Fruit fly (Drosophila melanogaster) whole organism, embryonic: Measurements from ENCODE around the gene CG14655.

Source experiments
- Awh ChIP-seq: fragments of 200-800 bp; sonication (Bioruptor generic); IDR thresholded peaks from 2 replicates; pipeline ENCODE4, ENCODE4 v1.3.6; 2022; ENCODE audit warnings: missing biosample characterization, missing genetic modification characterization
- CG1024 ChIP-seq: fragments of 200-800 bp; sonication (Bioruptor generic); IDR thresholded peaks from 2 replicates; pipeline ENCODE4 v1.3.6; 2022; ENCODE audit warnings: missing biosample characterization, missing genetic modification characterization
- CG11247 ChIP-seq: fragments of 200-800 bp; sonication (Bioruptor generic); IDR thresholded peaks from 2 replicates; pipeline ENCODE4 v1.3.6; 2022; ENCODE audit warnings: missing biosample characterization, missing genetic modification characterization
- CG12236 ChIP-seq: fragments of 200-800 bp; sonication (Bioruptor generic); optimal IDR thresholded peaks from 2 replicates; lab custom pipeline; 2016; ENCODE audit warnings: missing biosample characterization, missing genetic modification characterization
- CG12942 ChIP-seq: fragments of 200-800 bp; sonication (Bioruptor generic); optimal IDR thresholded peaks from 3 replicates; lab custom pipeline; 2016; ENCODE audit warnings: missing biosample characterization, missing genetic modification characterization
- CG13775 ChIP-seq: fragments of 200-800 bp; sonication (Bioruptor generic); optimal IDR thresholded peaks from 3 replicates; lab custom pipeline; 2017; ENCODE audit warnings: missing biosample characterization, mild to moderate bottlenecking, missing genetic modification characterization
- CG15073 ChIP-seq: fragments of 200-800 bp; sonication (Bioruptor generic); optimal IDR thresholded peaks from 2 replicates; lab custom pipeline; 2016; ENCODE audit warnings: missing biosample characterization, missing genetic modification characterization
- CG15601 ChIP-seq: fragments of 200-800 bp; sonication (Bioruptor generic); optimal IDR thresholded peaks from 3 replicates; lab custom pipeline; 2019; ENCODE audit warnings: missing biosample characterization, mild to moderate bottlenecking, missing genetic modification characterization, moderate library complexity
- CG1792 ChIP-seq: fragments of 200-800 bp; sonication (Bioruptor generic); optimal IDR thresholded peaks from 2 replicates; lab custom pipeline; 2016; ENCODE audit warnings: missing biosample characterization, missing genetic modification characterization
- CG2202 ChIP-seq: fragments of 200-800 bp; sonication (Bioruptor generic); optimal IDR thresholded peaks from 2 replicates; lab custom pipeline; 2018; ENCODE audit warnings: missing biosample characterization, mild to moderate bottlenecking, missing genetic modification characterization
- CG30020 ChIP-seq: fragments of 200-800 bp; optimal IDR thresholded peaks from 2 replicates; lab custom pipeline; 2019; ENCODE audit warnings: missing biosample characterization, mild to moderate bottlenecking, missing genetic modification characterization, moderate library complexity
- CG3065 ChIP-seq: fragments of 200-800 bp; sonication (Bioruptor generic); optimal IDR thresholded peaks from 2 replicates; lab custom pipeline; 2016; ENCODE audit warnings: missing biosample characterization, missing genetic modification characterization
- CG32767 ChIP-seq: fragments of 200-800 bp; sonication (Bioruptor generic); IDR thresholded peaks from 2 replicates; pipeline ENCODE4 v1.3.6; 2022; ENCODE audit warnings: missing biosample characterization, missing genetic modification characterization
- CG43689 ChIP-seq: fragments of 200-800 bp; sonication (Bioruptor generic); IDR thresholded peaks from 2 replicates; pipeline ENCODE4 v1.3.6; 2022; ENCODE audit warnings: missing biosample characterization, missing genetic modification characterization
- CG4424 ChIP-seq: fragments of 200-800 bp; sonication (Bioruptor generic); optimal IDR thresholded peaks from 3 replicates; lab custom pipeline; 2016; ENCODE audit warnings: missing biosample characterization, missing genetic modification characterization
- CG4617 ChIP-seq: fragments of 200-800 bp; sonication (Bioruptor generic); optimal IDR thresholded peaks from 3 replicates; lab custom pipeline; 2016; ENCODE audit warnings: missing biosample characterization, missing genetic modification characterization, borderline replicate concordance
- CG6175 ChIP-seq: fragments of 200-800 bp; sonication (Bioruptor generic); IDR thresholded peaks from 3 replicates; pipeline ENCODE4 v1.3.6; 2022; ENCODE audit warnings: missing biosample characterization, missing genetic modification characterization
- CG8478 ChIP-seq: fragments of >200 bp; optimal IDR thresholded peaks from 2 replicates; lab custom pipeline; 2018
- CG9609 ChIP-seq: fragments of 200-800 bp; sonication (Bioruptor generic); optimal IDR thresholded peaks from 3 replicates; lab custom pipeline; 2016; ENCODE audit warnings: missing biosample characterization, missing genetic modification characterization
- CG9817 ChIP-seq: fragments of 200-800 bp; sonication (Bioruptor generic); optimal IDR thresholded peaks from 2 replicates; lab custom pipeline; 2018; ENCODE audit warnings: missing biosample characterization, mild to moderate bottlenecking, missing genetic modification characterization, moderate library complexity
- E2f2 ChIP-seq: fragments of 200-800 bp; sonication (Bioruptor generic); IDR thresholded peaks from 2 replicates; pipeline ENCODE4 v1.3.6; 2022; ENCODE audit warnings: missing biosample characterization, missing genetic modification characterization
- H2.0 ChIP-seq: fragments of 200-800 bp; sonication (Bioruptor generic); IDR thresholded peaks from 2 replicates; pipeline ENCODE4 v1.3.6; 2022; ENCODE audit warnings: missing biosample characterization, missing genetic modification characterization
- HHEX ChIP-seq: fragments of 200-800 bp; sonication (Bioruptor generic); optimal IDR thresholded peaks from 3 replicates; lab custom pipeline; 2017; ENCODE audit warnings: missing biosample characterization, mild to moderate bottlenecking, missing genetic modification characterization, missing genetic modification reagents
- HLH3B ChIP-seq: fragments of 200-800 bp; sonication (Bioruptor generic); IDR thresholded peaks from 2 replicates; pipeline ENCODE4 v1.3.6; 2022; ENCODE audit warnings: missing biosample characterization, missing genetic modification characterization
- MTF-1 ChIP-seq: fragments of 200-800 bp; sonication (Bioruptor generic); optimal IDR thresholded peaks from 2 replicates; lab custom pipeline; 2018; ENCODE audit warnings: missing biosample characterization, mild to moderate bottlenecking, missing genetic modification characterization, borderline replicate concordance
- Nf-YA ChIP-seq: fragments of 200-800 bp; sonication (Bioruptor generic); IDR thresholded peaks from 2 replicates; pipeline ENCODE4 v1.3.6; 2022; ENCODE audit warnings: missing biosample characterization, missing genetic modification characterization
- Vsx1 ChIP-seq: fragments of 200-800 bp; sonication (Bioruptor generic); optimal IDR thresholded peaks from 2 replicates; lab custom pipeline; 2017; ENCODE audit warnings: missing biosample characterization, mild to moderate bottlenecking, missing genetic modification characterization, missing genetic modification reagents
- ara ChIP-seq: fragments of 200-800 bp; sonication (Bioruptor generic); IDR thresholded peaks from 2 replicates; pipeline ENCODE4 v1.3.6; 2022; ENCODE audit warnings: missing biosample characterization, missing genetic modification characterization
- ash1 ChIP-seq: fragments of 200-800 bp; sonication (Bioruptor generic); optimal IDR thresholded peaks from 2 replicates; lab custom pipeline; 2018; ENCODE audit warnings: missing biosample characterization, mild to moderate bottlenecking, missing genetic modification characterization
- az2 ChIP-seq: fragments of 200-800 bp; sonication (Bioruptor generic); optimal IDR thresholded peaks from 3 replicates; lab custom pipeline; 2016; ENCODE audit warnings: missing biosample characterization, missing genetic modification characterization
- bbx ChIP-seq: fragments of 200-800 bp; sonication (Bioruptor generic); IDR thresholded peaks from 2 replicates; pipeline ENCODE4 v1.3.6; 2022; ENCODE audit warnings: missing biosample characterization, missing genetic modification characterization; ENCODE audit not compliant: partially characterized antibody
- cas ChIP-seq: fragments of 200-800 bp; sonication (Bioruptor generic); IDR thresholded peaks from 2 replicates; pipeline ENCODE4 v1.3.6; 2022; ENCODE audit warnings: missing biosample characterization, missing genetic modification characterization
- caup ChIP-seq: fragments of 200-800 bp; sonication (Bioruptor generic); optimal IDR thresholded peaks from 3 replicates; lab custom pipeline; 2017; ENCODE audit warnings: missing biosample characterization, mild to moderate bottlenecking, missing genetic modification characterization, moderate library complexity; ENCODE audit not compliant: severe bottlenecking
- ci ChIP-seq: fragments of 200-800 bp; sonication (Bioruptor generic); IDR thresholded peaks from 3 replicates; pipeline ENCODE4 v1.3.6; 2022; ENCODE audit warnings: missing biosample characterization, missing genetic modification characterization
- dan ChIP-seq: fragments of 200-800 bp; sonication (Bioruptor generic); IDR thresholded peaks from 2 replicates; pipeline ENCODE4 v1.3.6; 2022; ENCODE audit warnings: missing biosample characterization, missing genetic modification characterization
- dati ChIP-seq: fragments of 200-800 bp; sonication (Bioruptor generic); IDR thresholded peaks from 2 replicates; pipeline ENCODE4 v1.3.6; 2022; ENCODE audit warnings: missing biosample characterization, missing genetic modification characterization
- dmrt99B ChIP-seq: fragments of 200-800 bp; sonication (Bioruptor generic); optimal IDR thresholded peaks from 2 replicates; lab custom pipeline; 2018; ENCODE audit warnings: missing biosample characterization, mild to moderate bottlenecking, missing genetic modification characterization, moderate library complexity
- eve ChIP-seq, 2 experiments: fragments of >200 bp; optimal IDR thresholded peaks; 2 replicates each; lab custom pipeline; 2017; ENCODE audit warnings: missing biosample characterization in 2 of 2, missing genetic modification characterization in 2 of 2
- exex ChIP-seq: fragments of 200-800 bp; sonication (Bioruptor generic); optimal IDR thresholded peaks from 4 replicates; lab custom pipeline; 2018; ENCODE audit warnings: missing biosample characterization, mild to moderate bottlenecking, missing genetic modification characterization, moderate library complexity
- gt ChIP-seq: fragments of 200-800 bp; sonication (Bioruptor generic); IDR thresholded peaks from 2 replicates; pipeline ENCODE4 v1.3.6; 2022; ENCODE audit warnings: missing biosample characterization, missing genetic modification characterization
- hkb ChIP-seq, 2 experiments: fragments of 200-800 bp in 1 of 2; fragments of >200 bp in 1 of 2; sonication (Bioruptor generic) in 1 of 2; IDR thresholded peaks in 1 of 2; optimal IDR thresholded peaks in 1 of 2; 2 replicates each; pipeline versions ENCODE4 v1.3.6 to Lab custom; 2017 to 2022; ENCODE audit warnings: missing biosample characterization in 1 of 2, missing genetic modification characterization in 1 of 2
- mirr ChIP-seq: fragments of 200-800 bp; sonication (Bioruptor generic); optimal IDR thresholded peaks from 3 replicates; lab custom pipeline; 2018; ENCODE audit warnings: missing biosample characterization, mild to moderate bottlenecking, missing genetic modification characterization
- org-1 ChIP-seq: fragments of 200-800 bp; sonication (Bioruptor generic); optimal IDR thresholded peaks from 2 replicates; lab custom pipeline; 2017; ENCODE audit warnings: missing biosample characterization, missing genetic modification characterization
- phol ChIP-seq: fragments of 200-800 bp; sonication (Bioruptor generic); optimal IDR thresholded peaks from 3 replicates; lab custom pipeline; 2018; ENCODE audit warnings: missing biosample characterization, mild to moderate bottlenecking, missing genetic modification characterization, moderate library complexity
- repo ChIP-seq: fragments of 200-800 bp; sonication (Bioruptor generic); optimal IDR thresholded peaks from 2 replicates; lab custom pipeline; 2016; ENCODE audit warnings: missing biosample characterization, missing genetic modification characterization
- sd ChIP-seq: fragments of 200-800 bp; sonication (Bioruptor generic); optimal IDR thresholded peaks from 3 replicates; lab custom pipeline; 2018; ENCODE audit warnings: missing biosample characterization, mild to moderate bottlenecking, missing genetic modification characterization, moderate library complexity
- slbo ChIP-seq: fragments of 200-800 bp; sonication (Bioruptor generic); IDR thresholded peaks from 2 replicates; pipeline ENCODE4 v1.3.6; 2022; ENCODE audit warnings: missing biosample characterization, missing genetic modification characterization
- sr ChIP-seq: fragments of 200-800 bp; sonication (Bioruptor generic); IDR thresholded peaks from 3 replicates; pipeline ENCODE4 v1.3.6; 2022; ENCODE audit warnings: missing biosample characterization, missing genetic modification characterization
- tio ChIP-seq: fragments of 200-800 bp; sonication (Bioruptor generic); optimal IDR thresholded peaks from 2 replicates; lab custom pipeline; 2017; ENCODE audit warnings: missing biosample characterization, missing genetic modification characterization, inconsistent platforms
- tll ChIP-seq, 2 experiments: fragments of 200-800 bp in 1 of 2; fragments of >200 bp in 1 of 2; sonication (Bioruptor generic) in 1 of 2; optimal IDR thresholded peaks; 2 replicates each; lab custom pipeline; 2017 to 2019; ENCODE audit warnings: missing biosample characterization in 2 of 2, missing genetic modification characterization in 2 of 2, mild to moderate bottlenecking in 1 of 2, moderate library complexity in 1 of 2
- tup ChIP-seq: fragments of 200-800 bp; sonication (Bioruptor generic); optimal IDR thresholded peaks from 2 replicates; lab custom pipeline; 2016; ENCODE audit warnings: missing biosample characterization, mild to moderate bottlenecking, missing genetic modification characterization, moderate library complexity
- vvl ChIP-seq: fragments of 200-800 bp; sonication (Bioruptor generic); IDR thresholded peaks from 2 replicates; pipeline ENCODE4 v1.3.6; 2022; ENCODE audit warnings: missing biosample characterization, missing genetic modification characterization

CG14655 gene

dm6 chr3R:4775371-4775770 lies 4.7 kb downstream of the CG14655 start (continued):
- no peak for TF ChIP-seq CG43689 (GFP tag; lab: Robert Waterston, UW)
- TF ChIP-seq Awh (GFP tag; lab: Robert Waterston, UW) = no peak
- TF ChIP-seq CG11247 = 0 out of 2 replicates have a peak, but pooled peaks have one; percentile 22
- TF ChIP-seq phol (tag; lab: Kevin White, UChicago) = peak; percentile 65
- peak; percentile 43 for TF ChIP-seq E2f2 (GFP tag; lab: Robert Waterston, UW)
- no peak for TF ChIP-seq CG2202 (tag; lab: Kevin White, UChicago)
- TF ChIP-seq CG1792 = no peak
- no peak for TF ChIP-seq bbx (GFP tag; lab: Robert Waterston, UW)
- TF ChIP-seq dmrt99B (tag; lab: Kevin White, UChicago) = no peak
- TF ChIP-seq CG12236 (GFP tag; lab: Kevin White, UChicago) = no peak
- no peak; the same call in 1 of the 2 replicates for TF ChIP-seq vvl (GFP tag; lab: Robert Waterston, UW)
- TF ChIP-seq cas = no peak
- TF ChIP-seq CG4617 (GFP tag; lab: Kevin White, UChicago) = peak; percentile 79
- TF ChIP-seq CG30020 = peak; percentile 92
- no peak for TF ChIP-seq sd (tag; lab: Kevin White, UChicago)
- TF ChIP-seq HLH3B = no peak
- TF ChIP-seq CG9817 (tag; lab: Kevin White, UChicago) = peak; percentile 54
- TF ChIP-seq tll (GFP tag; optimal IDR thresholded peaks at IDR 0.05; lab: Kevin White, UChicago) = no peak
- no peak for TF ChIP-seq sr (GFP tag; lab: Robert Waterston, UW)
- no peak for TF ChIP-seq exex (tag; lab: Kevin White, UChicago)
- TF ChIP-seq HHEX (GFP tag; lab: Kevin White, UChicago) = peak; percentile 25
- no peak for TF ChIP-seq CG3065 (GFP tag; lab: Kevin White, UChicago)
- no peak for TF ChIP-seq dan (GFP tag; lab: Robert Waterston, UW)
- TF ChIP-seq CG12942 (GFP tag; lab: Kevin White, UChicago) = no peak
- TF ChIP-seq repo (GFP tag; lab: Kevin White, UChicago) = no peak
- TF ChIP-seq mirr = no peak
- TF ChIP-seq tup = no peak
- TF ChIP-seq CG1024 (GFP tag; lab: Robert Waterston, UW) = peak; percentile 74
- no peak for TF ChIP-seq ara (GFP tag; lab: Robert Waterston, UW)
- TF ChIP-seq CG13775 (GFP tag; lab: Kevin White, UChicago) = peak; percentile 44
- no peak for TF ChIP-seq Vsx1
- no peak for TF ChIP-seq hkb (optimal IDR thresholded peaks at IDR 0.05; lab: Kevin White, UChicago)
- TF ChIP-seq hkb (GFP tag; IDR thresholded peaks at IDR 0.05; lab: Robert Waterston, UW) = peak; percentile 54; the same call in 1 of the 2 replicates
- no peak for TF ChIP-seq org-1
- no peak for TF ChIP-seq ci (GFP tag; lab: Robert Waterston, UW)
- TF ChIP-seq CG32767 = no peak
- no peak for TF ChIP-seq CG15073 (GFP tag; lab: Kevin White, UChicago)
- no peak for TF ChIP-seq tio (GFP tag; lab: Kevin White, UChicago)
- 0 out of 2 replicates have a peak, but pooled peaks have one; percentile 5 for TF ChIP-seq H2.0 (GFP tag; lab: Robert Waterston, UW)
- no peak for TF ChIP-seq eve (GFP tag; optimal IDR thresholded peaks at IDR 0.05; lab: Kevin White, UChicago)
- TF ChIP-seq MTF-1 = no peak
- no peak for TF ChIP-seq caup (GFP tag; lab: Kevin White, UChicago)
- no peak for TF ChIP-seq CG6175
- peak; percentile 20 for TF ChIP-seq CG4424
- TF ChIP-seq gt (GFP tag; lab: Robert Waterston, UW) = no peak
- TF ChIP-seq Nf-YA (GFP tag; lab: Robert Waterston, UW) = no peak
- no peak for TF ChIP-seq dati (GFP tag; lab: Robert Waterston, UW)
- peak; percentile 19 for TF ChIP-seq az2 (GFP tag; lab: Kevin White, UChicago)
- TF ChIP-seq ash1 (GFP tag; lab: Kevin White, UChicago) = no peak
- peak; percentile 59; the same call in 1 of the 2 replicates for TF ChIP-seq slbo (GFP tag; lab: Robert Waterston, UW)
- no peak for TF ChIP-seq CG8478
- TF ChIP-seq CG9609 (GFP tag; lab: Kevin White, UChicago) = no peak
- TF ChIP-seq CG15601 (tag; lab: Kevin White, UChicago) = no peak
